Worm (Caenorhabditis elegans): ENCODE measurements around the gene nspd-4.

- TF ChIP-seq ces-1 (GFP tag; optimal IDR thresholded peaks at IDR 0.05) (no peak), snpc-4 (tag; optimal IDR thresholded peaks at IDR 0.05) (no peak), vab-15 (tag; optimal IDR thresholded peaks at IDR 0.05) (no peak), hlh-17 (GFP tag; optimal IDR thresholded peaks at IDR 0.05; ENCODE audit: borderline replicate concordance) (no peak), egl-13 (tag; optimal IDR thresholded peaks at IDR 0.05) (no peak), mdl-1 (tag; optimal IDR thresholded peaks at IDR 0.05) (no peak), nhr-76 (tag; optimal IDR thresholded peaks at IDR 0.05) (no peak), nhr-237 (tag; optimal IDR thresholded peaks at IDR 0.05) (no peak), nhr-90 (tag; optimal IDR thresholded peaks at IDR 0.05; ENCODE audit: poor library complexity) (no peak), lin-39 (tag; optimal IDR thresholded peaks at IDR 0.05) (no peak), sox-4 (tag; optimal IDR thresholded peaks at IDR 0.05) (no peak)
Measured at ce11 chrII:4822610-4823009, 19.8 kb upstream of the nspd-4 start.
